Worm (Caenorhabditis elegans): ENCODE data around the gene cks-1.

DNA sequence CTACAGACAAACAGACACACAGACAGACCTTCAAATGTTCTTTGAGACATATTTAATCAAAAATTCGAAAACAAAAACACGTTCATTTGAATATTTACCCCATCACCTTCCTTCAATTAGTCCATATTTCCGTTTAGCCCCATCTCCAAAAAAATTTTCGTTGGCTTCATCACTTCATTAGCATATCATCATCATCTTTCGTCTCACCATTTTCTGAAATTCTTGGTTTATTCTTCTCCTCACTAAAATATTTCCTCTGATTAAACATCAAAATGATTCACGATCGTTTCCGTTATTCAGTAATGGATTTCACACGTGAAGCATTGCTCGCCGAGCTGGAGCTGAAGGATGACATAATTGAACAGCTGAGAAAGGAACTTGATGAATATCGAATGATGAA, 6.9 kb downstream of the cks-1 start, which contains the start of gene pkg-2:
- TF ChIP-seq elt-3 (tag; optimal IDR thresholded peaks at IDR 0.05), result no peak
- TF ChIP-seq elt-1 (tag; optimal IDR thresholded peaks at IDR 0.05; ENCODE audit: borderline replicate concordance, insufficient read depth), result no peak
- no peak for TF ChIP-seq ces-1 (GFP tag; optimal IDR thresholded peaks at IDR 0.05)
